Worm (Caenorhabditis elegans) whole organism, early embryonic: ENCODE results near the gene nhr-59.
"Not testable (repeated sequence)": the region's sequence is repeated elsewhere in the genome, so short reads cannot be mapped to it uniquely, and the experiment has no call there.

Experiments
- B0310.2 ChIP-seq: sonication (generic microtip); optimal IDR thresholded peaks from 2 replicates; lab custom pipeline; 2016; ENCODE audit warnings: mild to moderate bottlenecking, missing genetic modification characterization, missing compliant biosample characterization
- F13C5.2 ChIP-seq: sonication (generic microtip); optimal IDR thresholded peaks from 2 replicates; lab custom pipeline; 2017; ENCODE audit warnings: mild to moderate bottlenecking, missing genetic modification characterization, inconsistent platforms, missing compliant biosample characterization
- aly-1 ChIP-seq: sonication (generic microtip); optimal IDR thresholded peaks from 2 replicates; lab custom pipeline; 2016; ENCODE audit warnings: missing genetic modification characterization, missing compliant biosample characterization
- ama-1 ChIP-seq: fragments of 150-350 bp; optimal IDR thresholded peaks from 2 replicates; lab custom pipeline; 2014
- ceh-13 ChIP-seq: fragments of 200-800 bp; sonication (Bioruptor generic); optimal IDR thresholded peaks from 2 replicates; lab custom pipeline; 2018; ENCODE audit warnings: mild to moderate bottlenecking, missing genetic modification characterization, missing compliant biosample characterization
- ceh-36 ChIP-seq: sonication (generic microtip); optimal IDR thresholded peaks from 2 replicates; lab custom pipeline; 2016; ENCODE audit warnings: missing genetic modification characterization, inconsistent platforms, missing compliant biosample characterization
- ets-7 ChIP-seq: sonication (generic microtip); optimal IDR thresholded peaks from 2 replicates; lab custom pipeline; 2016; ENCODE audit warnings: missing genotype, missing genetic modification characterization, missing compliant biosample characterization
- flt-1 ChIP-seq: fragments of 200-800 bp; sonication (Bioruptor generic); IDR thresholded peaks from 2 replicates; pipeline ENCODE4 v1.3.6; 2022; ENCODE audit warnings: missing genetic modification characterization, missing compliant biosample characterization
- hmbx-1 ChIP-seq: sonication (generic microtip); optimal IDR thresholded peaks from 2 replicates; lab custom pipeline; 2016; ENCODE audit warnings: mild to moderate bottlenecking, missing genetic modification characterization, missing compliant biosample characterization
- hmg-4 ChIP-seq: fragments of 200-800 bp; sonication (Bioruptor generic); optimal IDR thresholded peaks from 2 replicates; lab custom pipeline; 2018; ENCODE audit warnings: mild to moderate bottlenecking, missing genetic modification characterization, missing compliant biosample characterization
- hnd-1 ChIP-seq: sonication (generic microtip); optimal IDR thresholded peaks from 2 replicates; lab custom pipeline; 2016; ENCODE audit warnings: missing genetic modification characterization, missing compliant biosample characterization
- pes-1 ChIP-seq: fragments of 200-800 bp; sonication (Bioruptor generic); IDR thresholded peaks from 2 replicates; pipeline ENCODE4 v1.3.6; 2022; ENCODE audit warnings: missing genetic modification reagents, missing genetic modification characterization, missing compliant biosample characterization
- scrt-1 ChIP-seq: fragments of 200-800 bp; sonication (Bioruptor generic); IDR thresholded peaks from 2 replicates; pipeline ENCODE4 v1.3.6; 2022; ENCODE audit warnings: missing genetic modification characterization, missing compliant biosample characterization
- sea-1 ChIP-seq: fragments of 200-800 bp; sonication (Bioruptor generic); conservative IDR thresholded peaks from 2 replicates; pipeline ENCODE4 v1.3.6; 2022; ENCODE audit warnings: missing genetic modification characterization, missing compliant biosample characterization
- tbx-11 ChIP-seq: fragments of 200-800 bp; sonication (Bioruptor generic); IDR thresholded peaks from 2 replicates; pipeline ENCODE4 v1.3.6; 2022; ENCODE audit warnings: missing genetic modification characterization, missing compliant biosample characterization
- tbx-37 ChIP-seq: fragments of 200-800 bp; sonication (Bioruptor generic); conservative IDR thresholded peaks from 2 replicates; pipeline ENCODE4 v1.3.6; 2022; ENCODE audit warnings: missing genetic modification reagents, missing genetic modification characterization, missing compliant biosample characterization
- tra-4 ChIP-seq: sonication (generic microtip); optimal IDR thresholded peaks from 2 replicates; lab custom pipeline; 2017; ENCODE audit warnings: missing genetic modification characterization, missing compliant biosample characterization

Gene nhr-59

ce11 chrV:2278052-2278451 lies at the start of gene nhr-59:
Gene nhr-59 (minus strand): TSS chrV:2278265.
- TF ChIP-seq tra-4 (tag; lab: Kevin White, UChicago) (no peak), ets-7 (no peak), tbx-11 (no peak), flt-1 (GFP tag; lab: Robert Waterston, UW) (no peak), ama-1 (lab: Kevin White, UChicago) (no peak), F13C5.2 (tag; lab: Kevin White, UChicago) (no peak), hmbx-1 (no peak), ceh-36 (no peak), ceh-13 (GFP tag; lab: Kevin White, UChicago) (no peak), tbx-37 (GFP tag; lab: Robert Waterston, UW) (no peak), aly-1 (tag; lab: Kevin White, UChicago) (no peak), hnd-1 (tag; lab: Kevin White, UChicago) (no peak), B0310.2 (no peak), hmg-4 (GFP tag; lab: Kevin White, UChicago) (no peak), pes-1 (no peak), sea-1 (GFP tag; lab: Robert Waterston, UW) (no peak), scrt-1 (GFP tag; lab: Robert Waterston, UW) (no peak)

- TF ChIP-seq pes-1 (no peak), tbx-11 (no peak), hnd-1 (tag; lab: Kevin White, UChicago) (no peak), ama-1 (lab: Kevin White, UChicago) (no peak), tra-4 (tag; lab: Kevin White, UChicago) (no peak), tbx-37 (GFP tag; lab: Robert Waterston, UW) (no peak), F13C5.2 (tag; lab: Kevin White, UChicago) (no peak), sea-1 (GFP tag; lab: Robert Waterston, UW) (no peak), ceh-36 (no peak)
Measured at ce11 chrV:2327124-2327523, 49.1 kb upstream of the nhr-59 start.

- no peak for TF ChIP-seq F13C5.2 (tag; lab: Kevin White, UChicago)
- TF ChIP-seq ceh-36 = no peak
- TF ChIP-seq sea-1 (GFP tag; lab: Robert Waterston, UW) = no peak
- no peak for TF ChIP-seq tbx-11
- no peak for TF ChIP-seq aly-1 (tag; lab: Kevin White, UChicago)
- no peak for TF ChIP-seq tra-4 (tag; lab: Kevin White, UChicago)
- TF ChIP-seq flt-1 (GFP tag; lab: Robert Waterston, UW) = no peak
- no peak for TF ChIP-seq hmg-4 (GFP tag; lab: Kevin White, UChicago)
- no peak for TF ChIP-seq pes-1
- no peak for TF ChIP-seq ama-1 (lab: Kevin White, UChicago)
Measured at ce11 chrV:2326378-2326777, 48.3 kb upstream of the nhr-59 start, which contains the start of gene pud-4. Gene pud-4 (plus strand): TSS chrV:2326678.

ce11 chrV:2325052-2325451 lies 47.0 kb upstream of the nhr-59 start, which contains the start of gene pud-3:
Gene pud-3 (minus strand): TSS chrV:2325152.
- TF ChIP-seq ama-1 (lab: Kevin White, UChicago) (no peak), tbx-11 (no peak), hmg-4 (GFP tag; lab: Kevin White, UChicago) (no peak), pes-1 (no peak), tra-4 (tag; lab: Kevin White, UChicago) (no peak), tbx-37 (GFP tag; lab: Robert Waterston, UW) (no peak), aly-1 (tag; lab: Kevin White, UChicago) (no peak), hnd-1 (tag; lab: Kevin White, UChicago) (no peak), F13C5.2 (tag; lab: Kevin White, UChicago) (no peak), B0310.2 (no peak), flt-1 (GFP tag; lab: Robert Waterston, UW) (no peak), sea-1 (GFP tag; lab: Robert Waterston, UW) (no peak), ceh-36 (no peak), ceh-13 (GFP tag; lab: Kevin White, UChicago) (no peak), ets-7 (no peak), scrt-1 (GFP tag; lab: Robert Waterston, UW) (no peak), hmbx-1 (no peak)

- no peak for TF ChIP-seq hmbx-1
- TF ChIP-seq tra-4 (tag; lab: Kevin White, UChicago) = no peak
- TF ChIP-seq aly-1 (tag; lab: Kevin White, UChicago) = no peak
- no peak for TF ChIP-seq sea-1 (GFP tag; lab: Robert Waterston, UW)
- no peak for TF ChIP-seq pes-1
- no peak for TF ChIP-seq hmg-4 (GFP tag; lab: Kevin White, UChicago)
Measured at ce11 chrV:2324260-2324659, 46.2 kb upstream of the nhr-59 start.

- not testable (repeated sequence) for TF ChIP-seq scrt-1 (GFP tag; lab: Robert Waterston, UW); ceh-36; tra-4 (tag; lab: Kevin White, UChicago)
Measured at ce11 chrV:2322466-2322865, 44.4 kb upstream of the nhr-59 start, which contains the start of gene pud-1.2. Gene pud-1.2 (minus strand): TSS chrV:2322566.

ce11 chrV:2321001-2321400 lies 42.9 kb upstream of the nhr-59 start, which contains the start of gene Y19D10B.6:
Gene Y19D10B.6 (minus strand): TSS chrV:2321101.
- not testable (repeated sequence) for TF ChIP-seq ceh-36; ets-7; tra-4 (tag; lab: Kevin White, UChicago)

ce11 chrV:2308246-2308645 lies 30.2 kb upstream of the nhr-59 start:
- no peak for TF ChIP-seq F13C5.2 (tag; lab: Kevin White, UChicago)
- no peak for TF ChIP-seq aly-1 (tag; lab: Kevin White, UChicago)
- TF ChIP-seq scrt-1 (GFP tag; lab: Robert Waterston, UW) = no peak
- no peak for TF ChIP-seq hmg-4 (GFP tag; lab: Kevin White, UChicago)
- TF ChIP-seq ama-1 (lab: Kevin White, UChicago) = no peak
- no peak for TF ChIP-seq tra-4 (tag; lab: Kevin White, UChicago)
- no peak for TF ChIP-seq ets-7
- TF ChIP-seq ceh-13 (GFP tag; lab: Kevin White, UChicago) = no peak
- no peak for TF ChIP-seq tbx-11
- TF ChIP-seq ceh-36 = no peak
- no peak for TF ChIP-seq sea-1 (GFP tag; lab: Robert Waterston, UW)
- no peak for TF ChIP-seq pes-1
- no peak for TF ChIP-seq tbx-37 (GFP tag; lab: Robert Waterston, UW)
- TF ChIP-seq hmbx-1 = no peak
- TF ChIP-seq B0310.2 = no peak
- TF ChIP-seq flt-1 (GFP tag; lab: Robert Waterston, UW) = no peak
- TF ChIP-seq hnd-1 (tag; lab: Kevin White, UChicago) = no peak
